Fruit fly (Drosophila melanogaster) whole organism, pupa: ENCODE results near the gene CG31793.
A peak's percentile ranks its signal among the peaks of the same experiment; 100 is the strongest.

ENCODE experiments used
- CG10348 ChIP-seq: fragments of 200-800 bp; sonication (Bioruptor generic); IDR thresholded peaks from 2 replicates; pipeline ENCODE4 v1.3.6; 2022; ENCODE audit warnings: missing biosample characterization, missing genetic modification characterization
- CG12605 ChIP-seq: fragments of 200-800 bp; sonication (Bioruptor generic); IDR thresholded peaks from 2 replicates; pipeline ENCODE4 v1.3.6; 2022; ENCODE audit warnings: missing biosample characterization, missing genetic modification characterization
- CG13204 ChIP-seq: fragments of 200-800 bp; sonication (Bioruptor generic); optimal IDR thresholded peaks from 2 replicates; lab custom pipeline; 2018; ENCODE audit warnings: missing biosample characterization, mild to moderate bottlenecking, missing genetic modification characterization, moderate library complexity
- CG14655 ChIP-seq: fragments of 200-800 bp; sonication (Bioruptor generic); optimal IDR thresholded peaks from 3 replicates; lab custom pipeline; 2017; ENCODE audit warnings: mild to moderate bottlenecking, missing biosample characterization, missing genetic modification reagents, missing genetic modification characterization
- CG15710 ChIP-seq: fragments of 200-800 bp; sonication (Bioruptor generic); optimal IDR thresholded peaks from 2 replicates; lab custom pipeline; 2018; ENCODE audit warnings: missing biosample characterization, mild to moderate bottlenecking, missing genetic modification characterization, moderate library complexity
- CG17806 ChIP-seq: fragments of 200-800 bp; sonication (Bioruptor generic); optimal IDR thresholded peaks from 2 replicates; lab custom pipeline; 2018; ENCODE audit warnings: missing biosample characterization, mild to moderate bottlenecking, missing genetic modification characterization, moderate library complexity
- CG32121 ChIP-seq: fragments of 200-800 bp; sonication (Bioruptor generic); IDR thresholded peaks from 2 replicates; pipeline ENCODE4 v1.3.6; 2022; ENCODE audit warnings: missing biosample characterization, missing genetic modification characterization
- CG34367 ChIP-seq: fragments of 200-800 bp; sonication (Bioruptor generic); optimal IDR thresholded peaks from 2 replicates; lab custom pipeline; 2018; ENCODE audit warnings: missing biosample characterization, mild to moderate bottlenecking, missing genetic modification characterization
- CG4496 ChIP-seq: fragments of 200-800 bp; sonication (Bioruptor generic); IDR thresholded peaks from 3 replicates; pipeline ENCODE4 v1.3.6; 2022; ENCODE audit warnings: missing biosample characterization, missing genetic modification characterization
- CG8159 ChIP-seq: fragments of 200-800 bp; sonication (Bioruptor generic); optimal IDR thresholded peaks from 3 replicates; lab custom pipeline; 2018; ENCODE audit warnings: missing biosample characterization, mild to moderate bottlenecking, missing genetic modification characterization, moderate library complexity
- CG8301 ChIP-seq: fragments of 200-800 bp; sonication (Bioruptor generic); optimal IDR thresholded peaks from 2 replicates; lab custom pipeline; 2018; ENCODE audit warnings: missing biosample characterization, mild to moderate bottlenecking, missing genetic modification characterization
- CG9948 ChIP-seq: fragments of 200-800 bp; sonication (Bioruptor generic); optimal IDR thresholded peaks from 2 replicates; lab custom pipeline; 2018; ENCODE audit warnings: missing biosample characterization, mild to moderate bottlenecking, missing genetic modification characterization, moderate library complexity
- D1 ChIP-seq: fragments of 200-800 bp; sonication (Bioruptor generic); optimal IDR thresholded peaks from 2 replicates; lab custom pipeline; 2018; ENCODE audit warnings: missing biosample characterization, mild to moderate bottlenecking, missing genetic modification characterization, moderate library complexity
- EcR ChIP-seq: fragments of 200-800 bp; sonication (Bioruptor generic); optimal IDR thresholded peaks from 3 replicates; lab custom pipeline; 2019; ENCODE audit warnings: missing biosample characterization, missing genetic modification characterization, mild to moderate bottlenecking, moderate library complexity, missing genetic modification reagents
- Ets98B ChIP-seq: fragments of 200-800 bp; sonication (Bioruptor generic); IDR thresholded peaks from 2 replicates; pipeline ENCODE4 v1.3.6; 2022; ENCODE audit warnings: missing biosample characterization, missing genetic modification characterization
- Pif1A ChIP-seq: fragments of 200-800 bp; sonication (Bioruptor generic); optimal IDR thresholded peaks from 3 replicates; lab custom pipeline; 2016; ENCODE audit warnings: missing biosample characterization, missing genetic modification characterization
- Pif1B ChIP-seq: fragments of 200-800 bp; sonication (Bioruptor generic); optimal IDR thresholded peaks from 3 replicates; lab custom pipeline; 2016; ENCODE audit warnings: missing biosample characterization, missing genetic modification characterization
- Snoo ChIP-seq: fragments of 200-800 bp; sonication (Bioruptor generic); optimal IDR thresholded peaks from 3 replicates; lab custom pipeline; 2017; ENCODE audit warnings: missing biosample characterization, mild to moderate bottlenecking, missing genetic modification characterization, inconsistent platforms
- fd96Ca ChIP-seq: fragments of 200-800 bp; sonication (Bioruptor generic); IDR thresholded peaks from 3 replicates; pipeline ENCODE4 v1.3.6; 2022; ENCODE audit warnings: missing biosample characterization, missing genetic modification characterization
- gl ChIP-seq: fragments of 200-800 bp; sonication (Bioruptor generic); optimal IDR thresholded peaks from 2 replicates; lab custom pipeline; 2018; ENCODE audit warnings: missing biosample characterization, mild to moderate bottlenecking, missing genetic modification characterization
- rn ChIP-seq: fragments of 200-800 bp; sonication (Bioruptor generic); IDR thresholded peaks from 2 replicates; pipeline ENCODE4 v1.3.6; 2022; ENCODE audit warnings: missing biosample characterization, missing genetic modification characterization

Gene CG31793

DNA sequence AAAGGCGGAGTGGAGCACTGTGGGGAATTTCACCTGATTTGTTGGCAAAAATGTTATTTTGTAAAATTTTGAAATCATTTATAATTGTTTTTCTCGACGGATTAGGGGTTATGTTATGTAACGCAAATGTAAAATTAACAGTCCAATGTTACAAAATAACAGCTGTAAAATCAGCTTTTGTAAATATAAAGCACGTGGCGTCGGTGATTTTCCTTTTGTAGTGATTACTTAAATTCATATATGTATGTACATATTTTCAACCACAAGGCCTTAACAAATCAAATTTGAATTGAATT, 19.0 kb downstream of the CG31793 start, which contains the start of gene CG15172:
TSS of gene CG15172 (plus strand) at position 197 of the 296 bp plus-strand sequence.
- TF ChIP-seq CG8301 (tag; lab: Kevin White, UChicago): no peak
- TF ChIP-seq CG9948 (tag; lab: Kevin White, UChicago): no peak
- TF ChIP-seq CG34367 (tag; lab: Kevin White, UChicago): no peak
- no peak for TF ChIP-seq Ets98B (GFP tag; lab: Robert Waterston, UW)

DNA sequence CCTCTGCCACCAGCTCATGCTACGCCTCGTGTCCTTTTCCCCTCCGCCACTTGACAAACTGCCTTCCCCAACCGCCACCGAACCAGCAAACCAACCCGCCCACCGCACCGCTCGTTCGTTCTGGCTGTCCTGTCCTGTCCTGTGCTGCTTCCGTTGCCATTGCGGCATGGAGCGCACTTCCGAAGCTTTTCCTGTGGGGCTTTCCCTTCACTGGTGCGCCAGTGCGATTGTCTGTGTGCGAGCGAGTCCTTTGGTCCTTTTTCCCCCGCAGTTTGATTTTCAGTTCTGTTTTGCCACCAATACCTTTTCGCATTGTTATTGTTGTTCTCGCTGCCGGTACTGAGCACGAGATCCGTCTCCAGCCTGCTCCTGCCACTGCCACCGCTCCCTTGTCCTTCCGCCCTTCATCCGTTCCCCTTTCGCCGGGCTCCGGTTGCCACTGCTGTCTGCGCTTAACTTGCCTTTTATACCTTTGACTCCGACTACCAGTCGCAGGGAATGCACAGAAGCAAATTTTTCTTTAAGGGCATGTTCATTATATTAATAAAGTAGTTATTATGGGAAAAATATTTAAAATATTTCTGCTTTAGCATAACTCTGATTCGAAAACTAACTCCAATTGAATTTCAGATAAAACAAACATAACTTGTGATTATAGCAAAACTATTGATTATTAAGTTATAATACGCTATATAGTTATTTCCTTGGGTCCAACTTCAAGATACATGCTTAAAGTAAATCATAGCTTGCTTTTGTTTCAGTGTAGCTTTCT, 21.0 kb downstream of the CG31793 start:
- TF ChIP-seq D1 (tag; lab: Kevin White, UChicago) (no peak), Ets98B (GFP tag; lab: Robert Waterston, UW) (no peak), CG8159 (tag; lab: Kevin White, UChicago) (peak; percentile 86), CG8301 (tag; lab: Kevin White, UChicago) (peak; percentile 53), CG34367 (tag; lab: Kevin White, UChicago) (peak; percentile 57), CG4496 (no peak), CG14655 (peak; percentile 72), Snoo (tag; lab: Kevin White, UChicago) (peak; percentile 56), Pif1B (peak; percentile 21), CG9948 (tag; lab: Kevin White, UChicago) (peak; percentile 74), CG32121 (GFP tag; lab: Robert Waterston, UW) (no peak), CG13204 (GFP tag; lab: Kevin White, UChicago) (peak; percentile 44), CG17806 (peak; percentile 70), CG15710 (tag; lab: Kevin White, UChicago) (peak; percentile 84), Pif1A (GFP tag; lab: Kevin White, UChicago) (peak; percentile 38)

DNA sequence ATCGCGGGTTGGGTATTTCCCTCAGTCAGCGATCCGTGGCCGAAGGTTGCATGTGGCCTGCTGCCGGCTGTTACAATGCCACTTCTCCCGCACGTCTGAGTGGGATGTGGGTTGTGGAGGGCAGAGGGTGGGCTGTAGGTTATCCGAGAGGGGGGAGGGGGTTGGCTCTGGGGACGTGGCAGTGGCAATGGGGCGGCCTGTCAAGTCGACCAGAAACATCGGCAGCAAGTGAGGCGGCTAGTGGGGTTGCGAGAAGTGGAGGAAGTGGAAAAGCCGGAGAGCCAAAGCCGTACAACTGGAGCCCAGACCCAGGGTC, 21.5 kb downstream of the CG31793 start:
- TF ChIP-seq fd96Ca (GFP tag; lab: Robert Waterston, UW) (0 out of 3 replicates have a peak, but pooled peaks have one; percentile 9), CG13204 (GFP tag; lab: Kevin White, UChicago) (peak; percentile 25), rn (GFP tag; lab: Robert Waterston, UW) (no peak)

DNA sequence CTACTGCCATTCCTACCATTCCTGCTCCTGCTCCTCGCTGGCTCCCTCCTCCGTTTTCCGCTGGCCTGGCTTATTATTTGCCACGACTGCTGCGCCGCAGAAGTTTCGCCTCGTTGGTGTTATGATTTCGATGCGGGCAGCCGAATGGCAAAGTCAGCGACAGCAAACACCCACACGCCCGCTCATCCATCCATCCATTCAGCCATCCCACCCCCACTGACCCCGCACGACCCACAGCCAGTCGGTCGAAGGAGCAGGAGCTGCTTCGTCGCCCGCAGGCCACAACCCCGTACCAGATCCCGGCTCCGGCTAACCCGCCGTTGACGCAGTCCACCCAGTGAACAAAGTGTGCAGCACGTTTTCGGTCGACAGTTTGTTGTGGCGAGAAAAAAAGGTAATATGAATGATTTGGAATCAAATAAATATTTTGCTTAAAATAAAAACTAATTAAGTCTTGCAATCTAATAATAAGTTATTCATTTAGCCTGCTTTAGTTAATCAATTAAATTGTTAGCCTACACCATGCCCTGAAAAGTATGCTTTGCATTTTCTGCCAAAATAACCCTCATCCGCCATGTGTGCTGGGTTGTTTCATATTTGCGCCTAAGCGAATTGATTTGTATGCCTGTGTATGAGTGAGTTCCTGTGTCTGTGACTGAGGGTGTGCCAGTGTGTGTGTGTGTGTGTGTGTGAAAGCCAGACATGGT, 23.5 kb downstream of the CG31793 start:
- TF ChIP-seq CG8301 (tag; lab: Kevin White, UChicago): peak; percentile 55
- TF ChIP-seq CG4496: no peak
- TF ChIP-seq CG14655: peak; percentile 69
- peak; percentile 65 for TF ChIP-seq CG9948 (tag; lab: Kevin White, UChicago)
- TF ChIP-seq CG13204 (GFP tag; lab: Kevin White, UChicago): peak; percentile 37
- TF ChIP-seq gl (tag; lab: Kevin White, UChicago): peak; percentile 46
- TF ChIP-seq CG10348 (GFP tag; lab: Robert Waterston, UW): no peak
- TF ChIP-seq CG12605 (GFP tag; lab: Robert Waterston, UW): no peak
- TF ChIP-seq Pif1A (GFP tag; lab: Kevin White, UChicago): peak; percentile 52
- peak; percentile 79 for TF ChIP-seq CG15710 (tag; lab: Kevin White, UChicago)
- TF ChIP-seq D1 (tag; lab: Kevin White, UChicago): no peak
- peak; percentile 84 for TF ChIP-seq CG8159 (tag; lab: Kevin White, UChicago)
- TF ChIP-seq EcR (GFP tag; lab: Kevin White, UChicago): no peak
- TF ChIP-seq Snoo (tag; lab: Kevin White, UChicago): peak; percentile 56
- TF ChIP-seq Pif1B: peak; percentile 15
- peak; percentile 66 for TF ChIP-seq CG17806
- TF ChIP-seq CG34367 (tag; lab: Kevin White, UChicago): peak; percentile 59
- TF ChIP-seq rn (GFP tag; lab: Robert Waterston, UW): no peak
- no peak for TF ChIP-seq fd96Ca (GFP tag; lab: Robert Waterston, UW)
- TF ChIP-seq, all 21 proteins: peak for 12

DNA sequence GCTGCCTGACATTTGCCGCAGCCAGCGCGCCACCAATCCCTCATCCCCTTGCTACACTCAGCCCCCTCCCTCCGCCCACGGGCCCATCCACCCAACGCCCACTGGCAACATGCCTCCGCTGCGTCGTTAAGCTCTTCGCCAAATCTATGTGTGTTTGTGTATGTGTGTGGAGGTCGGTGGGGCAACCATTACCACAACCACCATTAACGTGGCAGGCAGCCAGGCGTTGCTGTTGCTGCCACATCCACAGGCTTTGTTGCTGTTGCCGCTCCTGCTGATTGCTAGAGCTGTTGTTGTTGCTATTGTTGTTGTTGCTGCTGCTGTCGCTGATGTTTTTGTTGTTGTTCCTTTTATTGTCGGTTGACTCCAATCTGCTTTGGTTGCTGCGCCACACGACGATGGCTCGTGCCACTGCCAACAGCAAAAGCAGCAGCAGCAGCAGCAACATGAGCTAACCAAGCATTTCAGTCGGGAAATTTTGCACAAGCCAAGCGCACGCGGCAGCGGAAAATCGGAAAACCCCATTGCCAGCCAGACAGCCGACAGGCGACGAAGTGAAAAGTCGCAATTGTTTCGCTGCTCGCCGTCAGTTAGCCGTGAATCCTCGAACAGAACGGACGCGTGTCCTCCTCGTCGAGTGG, 24.2 kb downstream of the CG31793 start, which contains the start of gene Sidpn:
TSS of gene Sidpn (plus strand) at position 465 of the 641 bp plus-strand sequence.
- no peak for TF ChIP-seq CG9948 (tag; lab: Kevin White, UChicago)
- TF ChIP-seq CG13204 (GFP tag; lab: Kevin White, UChicago): peak; percentile 78
- TF ChIP-seq fd96Ca (GFP tag; lab: Robert Waterston, UW): no peak
- TF ChIP-seq Ets98B (GFP tag; lab: Robert Waterston, UW): no peak
- no peak for TF ChIP-seq EcR (GFP tag; lab: Kevin White, UChicago)
- TF ChIP-seq CG8301 (tag; lab: Kevin White, UChicago): no peak
- TF ChIP-seq rn (GFP tag; lab: Robert Waterston, UW): no peak

DNA sequence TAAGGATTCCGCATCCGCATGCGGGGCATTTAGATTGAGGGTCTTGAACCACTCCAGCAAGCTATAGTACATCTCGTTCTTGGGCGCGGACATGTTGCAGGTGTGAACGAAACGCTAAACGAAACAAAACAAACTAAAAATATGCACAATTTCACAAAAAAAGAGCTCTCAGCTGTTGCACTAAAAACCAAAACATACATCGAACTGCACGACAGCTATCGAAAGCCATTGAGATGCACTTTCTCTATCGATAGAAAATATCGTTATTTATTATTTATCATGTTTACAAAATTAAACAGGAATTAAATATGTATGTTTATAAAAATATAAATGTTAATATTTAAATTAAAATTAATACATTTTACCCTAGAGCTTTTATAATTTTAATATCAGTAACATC, 30.1 kb downstream of the CG31793 start, which contains the start of gene hook:
TSS of gene hook (minus strand) at position 211 of the 400 bp plus-strand sequence.
- TF ChIP-seq Pif1A (GFP tag; lab: Kevin White, UChicago): no peak
- no peak for TF ChIP-seq fd96Ca (GFP tag; lab: Robert Waterston, UW)
- TF ChIP-seq CG14655: no peak
- no peak for TF ChIP-seq CG9948 (tag; lab: Kevin White, UChicago)
- TF ChIP-seq CG13204 (GFP tag; lab: Kevin White, UChicago): no peak
- TF ChIP-seq rn (GFP tag; lab: Robert Waterston, UW): no peak
- TF ChIP-seq D1 (tag; lab: Kevin White, UChicago): no peak
- no peak for TF ChIP-seq CG34367 (tag; lab: Kevin White, UChicago)
- TF ChIP-seq, all 21 proteins: peak for 0
